Worm (Caenorhabditis elegans): ENCODE results near the gene cyp-33D1.

- TF ChIP-seq ztf-23 (GFP tag; IDR thresholded peaks at IDR 0.05) (no peak), cog-1 (tag; optimal IDR thresholded peaks at IDR 0.05) (no peak)
Observed at ce11 chrV:16211713-16212112, 36.1 kb upstream of the cyp-33D1 start.
